Fruit fly (Drosophila melanogaster): ENCODE results near the gene CG17186.

The CG17186 gene

DNA sequence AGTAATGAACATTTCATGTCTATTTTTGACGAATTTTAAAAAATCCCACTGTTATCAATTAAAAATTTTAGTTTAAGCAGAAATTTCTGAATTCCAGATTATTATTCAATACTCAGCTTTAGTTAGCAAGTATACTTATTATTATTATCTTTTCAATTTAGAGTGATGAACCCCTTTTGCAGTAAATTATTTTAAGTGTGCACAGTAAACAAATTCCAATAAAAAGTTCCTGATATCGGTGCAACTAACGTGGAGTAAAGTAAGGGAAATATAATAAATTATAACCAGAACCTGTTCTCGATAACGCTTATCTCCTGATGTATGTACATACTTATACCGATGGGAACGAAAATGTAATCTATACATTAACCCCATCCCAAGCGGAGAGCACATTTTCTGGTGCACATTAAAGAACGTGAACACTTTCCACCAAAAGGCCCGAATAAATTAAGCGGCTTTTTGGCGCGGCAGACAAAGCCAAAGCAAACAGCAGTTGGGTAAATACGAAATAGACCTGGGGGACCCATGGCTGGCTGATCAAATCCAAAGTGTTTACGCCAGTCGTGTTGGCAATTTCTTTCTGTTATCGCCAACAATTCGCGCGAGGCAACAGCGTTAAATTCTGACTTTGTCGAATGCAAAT is 19.2 kb downstream of the CG17186 start (continued):
- TF ChIP-seq CG3065 (GFP tag; optimal IDR thresholded peaks at IDR 0.05) (no peak), pnt (GFP tag; optimal IDR thresholded peaks at IDR 0.05) (no peak), CG11247 (GFP tag; IDR thresholded peaks at IDR 0.05) (no peak), crol (GFP tag; IDR thresholded peaks at IDR 0.05) (no peak), zfh2 (GFP tag; optimal IDR thresholded peaks at IDR 0.05) (peak; percentile 37), rib (GFP tag; IDR thresholded peaks at IDR 0.05) (no peak), Myb (GFP tag; optimal IDR thresholded peaks at IDR 0.05) (no peak), luna (GFP tag; optimal IDR thresholded peaks at IDR 0.05) (no peak), Ssrp (tag; optimal IDR thresholded peaks at IDR 0.05) (no peak), Awh (GFP tag; IDR thresholded peaks at IDR 0.05) (peak; percentile 66), CG18599 (GFP tag; optimal IDR thresholded peaks at IDR 0.05) (peak; percentile 81), CG10209 (GFP tag; optimal IDR thresholded peaks at IDR 0.05) (peak; percentile 52), Hmx (GFP tag; optimal IDR thresholded peaks at IDR 0.05) (no peak), odd (GFP tag; optimal IDR thresholded peaks at IDR 0.05) (peak; percentile 3), pfk (GFP tag; optimal IDR thresholded peaks at IDR 0.05) (no peak), CG6765 (GFP tag; optimal IDR thresholded peaks at IDR 0.05) (peak; percentile 16), Spps (tag; optimal IDR thresholded peaks at IDR 0.05) (no peak), CG9797 (GFP tag; optimal IDR thresholded peaks at IDR 0.05) (no peak), PHDP (tag; optimal IDR thresholded peaks at IDR 0.05) (peak; percentile 0), otp (GFP tag; IDR thresholded peaks at IDR 0.05) (0 out of 3 replicates have a peak, but pooled peaks have one; percentile 31), trh (GFP tag; optimal IDR thresholded peaks at IDR 0.05) (no peak), Xrp1 (GFP tag; IDR thresholded peaks at IDR 0.05) (peak; percentile 46), CG13296 (GFP tag; optimal IDR thresholded peaks at IDR 0.05) (peak; percentile 29), BtbVII (GFP tag; optimal IDR thresholded peaks at IDR 0.05) (peak; percentile 68), Dref (GFP tag; IDR thresholded peaks at IDR 0.05) (no peak), chinmo (GFP tag; IDR thresholded peaks at IDR 0.05; ENCODE audit: partially characterized antibody) (0 out of 4 replicates have a peak, but pooled peaks have one; percentile 51), Hr3 (GFP tag; optimal IDR thresholded peaks at IDR 0.05) (no peak), Dip2 (GFP tag; IDR thresholded peaks at IDR 0.05) (no peak), lov (optimal IDR thresholded peaks at IDR 0.05) (no peak), lov (GFP tag; IDR thresholded peaks at IDR 0.05) (0 out of 3 replicates have a peak, but pooled peaks have one; percentile 11), Meics (GFP tag; optimal IDR thresholded peaks at IDR 0.05) (no peak), B-H2 (GFP tag; optimal IDR thresholded peaks at IDR 0.05) (peak; percentile 23), lbe (GFP tag; optimal IDR thresholded peaks at IDR 0.05) (peak; percentile 86), Trl (optimal IDR thresholded peaks at IDR 0.05) (no peak), Trl (GFP tag; optimal IDR thresholded peaks at IDR 0.05) (peak; percentile 38), CG1792 (GFP tag; optimal IDR thresholded peaks at IDR 0.05) (peak; percentile 36), CG12236 (GFP tag; optimal IDR thresholded peaks at IDR 0.05) (no peak), psq (GFP tag; optimal IDR thresholded peaks at IDR 0.05) (no peak), Ets65A (GFP tag) (peak; percentile 83), unc-4 (GFP tag; IDR thresholded peaks at IDR 0.05; ENCODE audit: partially characterized antibody) (no peak), bowl (GFP tag; IDR thresholded peaks at IDR 0.05) (no peak), knrl (GFP tag; IDR thresholded peaks at IDR 0.05; ENCODE audit: partially characterized antibody) (no peak), ERR (GFP tag; optimal IDR thresholded peaks at IDR 0.05) (peak; percentile 18), so (GFP tag; IDR thresholded peaks at IDR 0.05) (no peak), Gug (GFP tag; IDR thresholded peaks at IDR 0.05) (no peak), org-1 (GFP tag; optimal IDR thresholded peaks at IDR 0.05) (peak; percentile 44), caup (GFP tag; optimal IDR thresholded peaks at IDR 0.05; ENCODE audit: severe bottlenecking) (peak; percentile 71), CG16779 (GFP tag; IDR thresholded peaks at IDR 0.05) (0 out of 2 replicates have a peak, but pooled peaks have one; percentile 8), Atf6 (GFP tag; IDR thresholded peaks at IDR 0.05) (peak; percentile 70; the same call in 1 of the 2 replicates), maf-S (GFP tag; optimal IDR thresholded peaks at IDR 0.05) (peak; percentile 10), pum (GFP tag; optimal IDR thresholded peaks at IDR 0.05) (no peak)

All from whole organism, embryonic.